Worm (Caenorhabditis elegans) whole organism, mixed stage, embryonic: ENCODE data around the gene Y47D7A.13.
A peak's percentile ranks its signal among the peaks of the same experiment; 100 is the strongest.

ENCODE experiments used
- M03D4.4 ChIP-seq: sonication (generic microtip); optimal IDR thresholded peaks from 2 replicates; lab custom pipeline; 2017; ENCODE audit warnings: mild to moderate bottlenecking, missing genetic modification characterization, missing compliant biosample characterization
- bed-3 ChIP-seq: fragments of 200-800 bp; sonication (Bioruptor generic); optimal IDR thresholded peaks from 3 replicates; lab custom pipeline; 2018; ENCODE audit warnings: mild to moderate bottlenecking, missing genetic modification characterization, moderate library complexity, missing compliant biosample characterization
- blmp-1 ChIP-seq: fragments of 150-350 bp; optimal IDR thresholded peaks from 2 replicates; lab custom pipeline; 2014; ENCODE audit warnings: missing biosample characterization, missing genetic modification characterization
- ceh-39 ChIP-seq: fragments of 150-350 bp; optimal IDR thresholded peaks from 2 replicates; lab custom pipeline; 2014; ENCODE audit warnings: missing biosample characterization, missing genetic modification characterization
- ceh-83 ChIP-seq: fragments of 200-800 bp; sonication (Bioruptor generic); optimal IDR thresholded peaks from 2 replicates; lab custom pipeline; 2018; ENCODE audit warnings: mild to moderate bottlenecking, missing genetic modification characterization, missing compliant biosample characterization
- ces-1 ChIP-seq: fragments of 150-350 bp; optimal IDR thresholded peaks from 2 replicates; lab custom pipeline; 2014; ENCODE audit warnings: missing biosample characterization, missing genetic modification reagents, missing genetic modification characterization
- cnd-1 ChIP-seq: fragments of 200-800 bp; sonication (Bioruptor generic); optimal IDR thresholded peaks from 2 replicates; lab custom pipeline; 2018; ENCODE audit warnings: mild to moderate bottlenecking, missing genetic modification characterization, missing compliant biosample characterization
- drap-1 ChIP-seq: fragments of 200-800 bp; sonication (Bioruptor generic); optimal IDR thresholded peaks from 3 replicates; lab custom pipeline; 2018; ENCODE audit warnings: mild to moderate bottlenecking, missing genetic modification characterization, missing compliant biosample characterization
- elt-1 ChIP-seq: sonication (generic microtip); optimal IDR thresholded peaks from 2 replicates; lab custom pipeline; 2017; ENCODE audit warnings: missing genetic modification characterization, mild to moderate bottlenecking, missing compliant biosample characterization, antibody characterized with exemption, moderate library complexity, borderline replicate concordance; ENCODE audit not compliant: insufficient read depth
- elt-3 ChIP-seq: fragments of 150-350 bp; optimal IDR thresholded peaks from 2 replicates; lab custom pipeline; 2014; ENCODE audit warnings: missing biosample characterization, missing genetic modification characterization
- ham-2 ChIP-seq: fragments of 200-800 bp; sonication (Bioruptor generic); optimal IDR thresholded peaks from 2 replicates; lab custom pipeline; 2018; ENCODE audit warnings: mild to moderate bottlenecking, missing genetic modification characterization, missing compliant biosample characterization
- hlh-1 ChIP-seq: fragments of 150-350 bp; optimal IDR thresholded peaks from 2 replicates; lab custom pipeline; 2014; ENCODE audit warnings: missing biosample characterization, missing genetic modification reagents, missing genetic modification characterization
- lin-13 ChIP-seq: fragments of 150-350 bp; optimal IDR thresholded peaks from 2 replicates; lab custom pipeline; 2014; ENCODE audit warnings: missing biosample characterization, missing genetic modification characterization
- lin-32 ChIP-seq: fragments of 200-800 bp; sonication (Bioruptor generic); optimal IDR thresholded peaks from 2 replicates; lab custom pipeline; 2018; ENCODE audit warnings: mild to moderate bottlenecking, missing genetic modification characterization, missing compliant biosample characterization
- lsy-2 ChIP-seq: fragments of 150-350 bp; optimal IDR thresholded peaks from 2 replicates; lab custom pipeline; 2014; ENCODE audit warnings: missing biosample characterization, missing genetic modification characterization
- mab-5 ChIP-seq: fragments of 150-350 bp; optimal IDR thresholded peaks from 2 replicates; lab custom pipeline; 2014; ENCODE audit warnings: missing biosample characterization, missing genetic modification characterization
- mep-1 ChIP-seq: fragments of 150-350 bp; optimal IDR thresholded peaks from 2 replicates; lab custom pipeline; 2017; ENCODE audit warnings: missing biosample characterization, missing genetic modification reagents, missing genetic modification characterization, inconsistent platforms
- mls-2 ChIP-seq: sonication (generic microtip); optimal IDR thresholded peaks from 2 replicates; lab custom pipeline; 2016; ENCODE audit warnings: mild to moderate bottlenecking, missing genetic modification characterization, moderate library complexity, missing compliant biosample characterization
- nhr-12 ChIP-seq: fragments of 150-350 bp; optimal IDR thresholded peaks from 2 replicates; lab custom pipeline; 2014; ENCODE audit warnings: missing biosample characterization, missing genetic modification characterization
- nhr-2 ChIP-seq: fragments of 150-350 bp; optimal IDR thresholded peaks from 2 replicates; lab custom pipeline; 2014; ENCODE audit warnings: missing biosample characterization, missing genetic modification characterization
- nhr-237 ChIP-seq: fragments of 150-350 bp; optimal IDR thresholded peaks from 2 replicates; lab custom pipeline; 2014; ENCODE audit warnings: missing biosample characterization, missing genetic modification characterization
- nhr-28 ChIP-seq: fragments of 150-350 bp; optimal IDR thresholded peaks from 2 replicates; lab custom pipeline; 2014; ENCODE audit warnings: missing biosample characterization, missing genetic modification characterization
- nhr-76 ChIP-seq: sonication (generic microtip); optimal IDR thresholded peaks from 2 replicates; lab custom pipeline; 2017; ENCODE audit warnings: missing biosample characterization, missing genetic modification characterization
- pha-4 ChIP-seq: fragments of 150-350 bp; optimal IDR thresholded peaks from 2 replicates; lab custom pipeline; 2018; ENCODE audit warnings: missing biosample characterization, missing genetic modification reagents, missing genetic modification characterization
- sem-2 ChIP-seq: fragments of 200-800 bp; sonication (Bioruptor generic); optimal IDR thresholded peaks from 2 replicates; lab custom pipeline; 2018; ENCODE audit warnings: mild to moderate bottlenecking, missing genetic modification characterization, missing compliant biosample characterization
- sptf-1 ChIP-seq: sonication (generic microtip); optimal IDR thresholded peaks from 2 replicates; lab custom pipeline; 2017; ENCODE audit warnings: mild to moderate bottlenecking, missing genetic modification characterization, moderate library complexity, missing compliant biosample characterization
- tbx-8 ChIP-seq: fragments of 200-800 bp; sonication (Bioruptor generic); optimal IDR thresholded peaks from 2 replicates; lab custom pipeline; 2018; ENCODE audit warnings: mild to moderate bottlenecking, missing genetic modification characterization, moderate library complexity, missing compliant biosample characterization
- unc-120 ChIP-seq: sonication (generic microtip); optimal IDR thresholded peaks from 2 replicates; lab custom pipeline; 2017; ENCODE audit warnings: missing genetic modification characterization, missing compliant biosample characterization; ENCODE audit not compliant: poor library complexity, severe bottlenecking
- unc-39 ChIP-seq: fragments of 150-350 bp; optimal IDR thresholded peaks from 2 replicates; lab custom pipeline; 2014; ENCODE audit warnings: missing biosample characterization, missing genetic modification characterization
- unc-62 ChIP-seq: fragments of 150-350 bp; optimal IDR thresholded peaks from 2 replicates; lab custom pipeline; 2014; ENCODE audit warnings: missing biosample characterization, missing genetic modification reagents, missing genetic modification characterization
- zip-8 ChIP-seq: fragments of 150-350 bp; optimal IDR thresholded peaks from 2 replicates; lab custom pipeline; 2014; ENCODE audit warnings: missing biosample characterization, missing genetic modification characterization
- ztf-11 ChIP-seq: fragments of 150-350 bp; optimal IDR thresholded peaks from 2 replicates; lab custom pipeline; 2014; ENCODE audit warnings: missing biosample characterization, missing genetic modification characterization

Gene Y47D7A.13

DNA sequence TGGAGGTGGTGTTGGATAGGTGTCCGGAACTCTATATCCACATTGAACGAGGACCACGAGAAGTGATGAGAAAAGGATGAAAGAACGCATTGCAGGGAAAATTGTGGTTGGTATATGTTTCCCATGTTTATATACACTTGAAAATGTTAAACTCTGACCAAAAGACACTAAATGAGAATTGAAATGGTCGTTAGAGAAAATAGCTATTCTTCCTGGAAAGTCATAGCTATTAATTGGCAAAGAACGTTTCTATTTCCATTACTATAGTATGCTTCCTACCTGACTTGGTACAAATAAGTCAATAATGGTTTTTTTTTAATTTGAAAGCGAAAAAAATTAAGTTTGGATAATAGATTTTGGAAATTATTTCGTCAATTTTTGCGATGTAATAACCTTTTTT is 19.0 kb downstream of the Y47D7A.13 start, which contains the start of gene Y47D7A.18:
Gene Y47D7A.18, minus strand, starts transcription at position 101 of the 400 bp plus-strand sequence.
- TF ChIP-seq unc-62 (GFP tag; lab: Kevin White, UChicago) = no peak
- no peak for TF ChIP-seq lin-13 (tag; lab: Kevin White, UChicago)
- no peak for TF ChIP-seq ces-1
- TF ChIP-seq nhr-237 = no peak
- no peak for TF ChIP-seq nhr-12 (tag; lab: Kevin White, UChicago)
- TF ChIP-seq M03D4.4 (tag; lab: Kevin White, UChicago) = no peak
- no peak for TF ChIP-seq zip-8
- TF ChIP-seq pha-4 (tag; lab: Kevin White, UChicago) = no peak
- TF ChIP-seq unc-39 (tag; lab: Kevin White, UChicago) = no peak

DNA sequence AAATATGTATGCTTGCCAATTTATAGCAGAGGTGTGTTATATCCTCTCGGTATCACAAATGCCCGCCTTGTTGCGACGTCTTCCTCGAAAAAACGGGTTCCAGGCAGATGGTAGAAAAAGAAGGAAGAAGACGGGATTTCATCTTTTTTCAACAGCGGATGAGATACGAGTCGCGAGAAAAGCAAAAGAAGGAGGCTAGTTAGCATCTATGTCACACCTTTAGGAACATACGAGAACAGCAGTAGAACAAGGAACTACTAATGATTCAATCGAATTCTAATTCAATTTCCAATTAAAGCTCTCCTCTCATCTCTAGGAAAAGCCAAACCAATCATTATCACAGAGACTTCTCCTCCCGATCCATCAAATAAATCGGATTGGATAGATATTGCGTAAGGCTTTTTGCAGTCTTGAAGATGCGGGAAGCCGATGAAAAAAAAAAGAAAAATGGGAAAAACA is 21.1 kb downstream of the Y47D7A.13 start, which contains the start of gene grl-5:
Gene grl-5, minus strand, starts transcription at position 51 of the 459 bp plus-strand sequence.
- no peak for TF ChIP-seq ces-1
- peak; percentile 48 for TF ChIP-seq zip-8
- no peak for TF ChIP-seq lsy-2 (tag; lab: Kevin White, UChicago)
- no peak for TF ChIP-seq mab-5 (tag; lab: Kevin White, UChicago)
- TF ChIP-seq, all 35 proteins: peak for 1

DNA sequence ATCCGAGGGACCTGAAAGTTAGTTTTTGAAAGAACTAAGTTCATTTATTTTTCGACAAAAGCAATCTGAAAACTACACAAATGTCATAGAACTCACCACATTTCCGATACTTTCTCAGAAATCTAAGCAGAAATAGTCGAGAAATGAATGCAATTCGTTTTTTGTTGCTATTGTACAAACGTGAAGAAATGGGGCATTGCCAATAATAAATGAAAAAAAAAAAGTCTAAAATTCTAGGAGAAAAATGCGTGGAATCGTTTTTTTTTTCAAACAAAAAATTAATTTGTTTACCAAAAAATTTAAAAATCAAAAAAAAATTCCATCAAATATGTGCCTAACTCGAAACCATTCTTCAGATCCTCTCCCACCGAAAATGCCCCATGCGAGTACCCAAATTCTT is 24.0 kb downstream of the Y47D7A.13 start, which contains the start of gene Y47D7A.17:
Gene Y47D7A.17, minus strand, starts transcription at position 101 of the 400 bp plus-strand sequence.
- TF ChIP-seq sem-2 (GFP tag; lab: Kevin White, UChicago) (no peak), pha-4 (tag; lab: Kevin White, UChicago) (no peak), tbx-8 (no peak), mls-2 (tag; lab: Kevin White, UChicago) (no peak), mep-1 (tag; lab: Kevin White, UChicago) (no peak), sptf-1 (no peak), nhr-2 (tag; lab: Kevin White, UChicago) (no peak), blmp-1 (no peak), elt-1 (no peak)
- TF ChIP-seq, all 35 proteins: peak for 0

DNA sequence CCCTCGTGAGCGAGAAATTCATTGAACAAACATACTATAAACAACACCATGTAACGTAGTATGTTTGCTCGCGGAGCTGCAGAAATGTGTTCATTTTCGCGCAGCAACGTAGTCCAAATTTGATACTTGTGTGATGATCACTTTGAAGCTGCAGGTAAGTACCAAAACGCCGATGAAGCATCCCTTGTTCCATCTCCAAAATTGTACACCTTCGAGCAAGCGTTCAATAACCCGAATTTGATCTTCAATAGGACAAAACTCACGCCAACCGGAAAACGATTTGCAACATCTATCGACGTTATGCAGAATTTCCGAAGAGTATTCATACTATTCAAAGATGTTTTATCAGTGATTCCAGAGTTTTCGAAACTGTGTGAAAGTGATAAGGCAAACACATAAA is 25.1 kb downstream of the Y47D7A.13 start, which contains the start of gene Y47D7A.3:
Gene Y47D7A.3, plus strand, starts transcription at position 301 of the 400 bp plus-strand sequence.
- TF ChIP-seq elt-1 = no peak
- no peak for TF ChIP-seq unc-39 (tag; lab: Kevin White, UChicago)
- TF ChIP-seq ces-1 = no peak
- no peak for TF ChIP-seq ztf-11
- TF ChIP-seq nhr-28 (tag; lab: Kevin White, UChicago) = no peak
- TF ChIP-seq blmp-1 = no peak
- TF ChIP-seq drap-1 (GFP tag; lab: Kevin White, UChicago) = no peak
- TF ChIP-seq elt-3 (tag; lab: Kevin White, UChicago) = no peak

DNA sequence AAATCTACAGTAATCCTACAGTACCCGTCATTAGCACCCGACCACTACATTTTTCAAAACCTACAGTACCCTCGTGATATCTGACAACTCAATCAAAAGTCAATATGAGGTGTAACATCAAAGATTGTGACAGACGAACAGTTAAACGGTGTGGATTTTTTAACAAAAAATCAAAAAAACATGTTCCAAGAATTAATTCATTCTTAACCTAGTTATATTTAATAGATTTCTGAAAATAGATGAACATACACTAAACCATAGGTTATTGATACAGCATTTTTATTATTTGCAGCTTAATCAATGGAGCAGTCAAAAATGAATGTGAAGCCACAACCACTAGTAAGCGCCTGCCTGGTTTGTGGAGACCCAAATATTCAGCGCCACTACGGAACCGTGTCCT is 28.2 kb downstream of the Y47D7A.13 start, which contains the start of gene nhr-118:
Gene nhr-118, plus strand, starts transcription at position 301 of the 400 bp plus-strand sequence.
- TF ChIP-seq lin-13 (tag; lab: Kevin White, UChicago) (no peak), ceh-39 (no peak), sptf-1 (no peak), sem-2 (GFP tag; lab: Kevin White, UChicago) (no peak), unc-62 (GFP tag; lab: Kevin White, UChicago) (no peak), elt-1 (no peak), mls-2 (tag; lab: Kevin White, UChicago) (no peak), nhr-28 (tag; lab: Kevin White, UChicago) (no peak), unc-39 (tag; lab: Kevin White, UChicago) (no peak), bed-3 (GFP tag; lab: Kevin White, UChicago) (no peak), drap-1 (GFP tag; lab: Kevin White, UChicago) (no peak), mep-1 (tag; lab: Kevin White, UChicago) (no peak), nhr-12 (tag; lab: Kevin White, UChicago) (no peak), pha-4 (tag; lab: Kevin White, UChicago) (no peak), nhr-76 (no peak), hlh-1 (tag; lab: Kevin White, UChicago) (no peak), ceh-83 (GFP tag; lab: Kevin White, UChicago) (no peak), unc-120 (tag; lab: Kevin White, UChicago) (no peak)

DNA sequence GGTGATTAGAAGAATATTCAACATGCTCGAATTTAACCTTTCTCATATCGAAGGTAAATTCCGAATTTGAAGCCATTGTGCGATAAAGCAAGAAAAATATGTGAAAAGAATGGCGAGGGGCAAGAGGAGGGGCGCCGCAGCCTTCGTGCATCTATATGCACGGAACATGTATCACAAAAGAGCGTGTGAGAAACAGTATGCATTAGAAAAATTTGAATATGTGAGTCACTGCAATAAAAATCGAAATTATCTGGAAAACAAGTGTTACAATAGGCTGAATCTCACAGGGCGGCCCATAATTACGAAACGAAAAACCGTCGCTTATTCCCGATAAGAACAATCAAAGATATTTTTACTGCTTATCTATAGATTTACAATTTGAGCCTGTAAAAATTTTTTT is 33.9 kb downstream of the Y47D7A.13 start, which contains the start of gene F13A2.5:
Gene F13A2.5, minus strand, starts transcription at position 101 of the 400 bp plus-strand sequence.
- TF ChIP-seq bed-3 (GFP tag; lab: Kevin White, UChicago) (no peak), lin-32 (GFP tag; lab: Kevin White, UChicago) (no peak), elt-3 (tag; lab: Kevin White, UChicago) (no peak), mls-2 (tag; lab: Kevin White, UChicago) (no peak), lsy-2 (tag; lab: Kevin White, UChicago) (no peak), nhr-76 (no peak), mab-5 (tag; lab: Kevin White, UChicago) (no peak), nhr-2 (tag; lab: Kevin White, UChicago) (no peak), ceh-39 (no peak), sptf-1 (no peak), ham-2 (GFP tag; lab: Kevin White, UChicago) (no peak), blmp-1 (no peak), cnd-1 (tag; lab: Kevin White, UChicago) (no peak), hlh-1 (tag; lab: Kevin White, UChicago) (no peak), unc-120 (tag; lab: Kevin White, UChicago) (no peak), lin-13 (tag; lab: Kevin White, UChicago) (no peak), nhr-12 (tag; lab: Kevin White, UChicago) (no peak)
- TF ChIP-seq, all 35 proteins: peak for 0
